Fruit fly (Drosophila melanogaster) whole organism, embryonic: Measurements from ENCODE around the gene Nrd1.
A peak's percentile ranks its signal among the peaks of the same experiment; 100 is the strongest.

Source experiments
- Atf-2 ChIP-seq: fragments of 200-800 bp; sonication (Bioruptor generic); optimal IDR thresholded peaks from 2 replicates; lab custom pipeline; 2016; ENCODE audit warnings: missing biosample characterization, missing genetic modification characterization
- CG10565 ChIP-seq: fragments of 200-800 bp; sonication (Bioruptor generic); optimal IDR thresholded peaks from 3 replicates; lab custom pipeline; 2016; ENCODE audit warnings: missing biosample characterization, mild to moderate bottlenecking, missing genetic modification characterization
- CG12391 ChIP-seq: fragments of 200-800 bp; sonication (Bioruptor generic); optimal IDR thresholded peaks from 3 replicates; lab custom pipeline; 2018; ENCODE audit warnings: missing biosample characterization, mild to moderate bottlenecking, missing genetic modification characterization, moderate library complexity
- CG12744 ChIP-seq: fragments of 200-800 bp; sonication (Bioruptor generic); optimal IDR thresholded peaks from 2 replicates; lab custom pipeline; 2016; ENCODE audit warnings: missing biosample characterization, missing genetic modification characterization
- CG12769 ChIP-seq: fragments of 200-800 bp; sonication (Bioruptor generic); optimal IDR thresholded peaks from 2 replicates; lab custom pipeline; 2019; ENCODE audit warnings: missing biosample characterization, mild to moderate bottlenecking, missing genetic modification characterization, moderate library complexity
- CG15011 ChIP-seq: fragments of 200-800 bp; sonication (Bioruptor generic); optimal IDR thresholded peaks from 3 replicates; lab custom pipeline; 2018; ENCODE audit warnings: missing biosample characterization, mild to moderate bottlenecking, missing genetic modification characterization
- CG15073 ChIP-seq: fragments of 200-800 bp; sonication (Bioruptor generic); optimal IDR thresholded peaks from 2 replicates; lab custom pipeline; 2016; ENCODE audit warnings: missing biosample characterization, missing genetic modification characterization
- CG17385 ChIP-seq: fragments of 200-800 bp; sonication (Bioruptor generic); optimal IDR thresholded peaks from 3 replicates; lab custom pipeline; 2018; ENCODE audit warnings: missing biosample characterization, mild to moderate bottlenecking, missing genetic modification characterization
- CG17802 ChIP-seq: fragments of 200-800 bp; sonication (Bioruptor generic); optimal IDR thresholded peaks from 2 replicates; lab custom pipeline; 2018; ENCODE audit warnings: missing biosample characterization, mild to moderate bottlenecking, missing genetic modification characterization, moderate library complexity
- CG30403 ChIP-seq: fragments of 200-800 bp; sonication (Bioruptor generic); optimal IDR thresholded peaks from 3 replicates; lab custom pipeline; 2016; ENCODE audit warnings: missing biosample characterization, missing genetic modification characterization
- CG31441 ChIP-seq: fragments of 200-800 bp; sonication (Bioruptor generic); IDR thresholded peaks from 2 replicates; pipeline ENCODE4 v1.3.6; 2022; ENCODE audit warnings: missing biosample characterization, missing genetic modification characterization
- CG3407 ChIP-seq: fragments of 200-800 bp; sonication (Bioruptor generic); optimal IDR thresholded peaks from 2 replicates; lab custom pipeline; 2018; ENCODE audit warnings: missing biosample characterization, mild to moderate bottlenecking, missing genetic modification characterization
- CG42726 ChIP-seq: fragments of 200-800 bp; sonication (Bioruptor generic); IDR thresholded peaks from 2 replicates; pipeline ENCODE4 v1.3.6; 2022; ENCODE audit warnings: missing biosample characterization, missing genetic modification characterization; ENCODE audit not compliant: partially characterized antibody
- CG5953 ChIP-seq: fragments of 200-800 bp; sonication (Bioruptor generic); IDR thresholded peaks from 2 replicates; pipeline ENCODE4 v1.3.6; 2022; ENCODE audit warnings: missing biosample characterization, missing genetic modification characterization
- CG7928 ChIP-seq: fragments of 200-800 bp; sonication (Bioruptor generic); optimal IDR thresholded peaks from 2 replicates; lab custom pipeline; 2017; ENCODE audit warnings: missing biosample characterization, mild to moderate bottlenecking, missing genetic modification characterization
- CG8388 ChIP-seq: fragments of 200-800 bp; sonication (Bioruptor generic); optimal IDR thresholded peaks from 2 replicates; lab custom pipeline; 2019; ENCODE audit warnings: missing biosample characterization, mild to moderate bottlenecking, missing genetic modification characterization, moderate library complexity
- CG8924 ChIP-seq: fragments of 200-800 bp; optimal IDR thresholded peaks from 3 replicates; lab custom pipeline; 2019; ENCODE audit warnings: missing biosample characterization, mild to moderate bottlenecking, missing genetic modification characterization, moderate library complexity
- D19A ChIP-seq: fragments of 200-800 bp; optimal IDR thresholded peaks from 3 replicates; lab custom pipeline; 2019; ENCODE audit warnings: missing biosample characterization, mild to moderate bottlenecking, missing genetic modification characterization, moderate library complexity
- Doc2 ChIP-seq: fragments of 200-800 bp; sonication (Bioruptor generic); IDR thresholded peaks from 2 replicates; pipeline ENCODE4 v1.3.6; 2022; ENCODE audit warnings: missing biosample characterization, missing genetic modification characterization
- Dp ChIP-seq: fragments of 200-800 bp; sonication (Bioruptor generic); optimal IDR thresholded peaks from 2 replicates; lab custom pipeline; 2018; ENCODE audit warnings: missing biosample characterization, mild to moderate bottlenecking, missing genetic modification characterization, moderate library complexity
- E2f2 ChIP-seq: fragments of 200-800 bp; sonication (Bioruptor generic); IDR thresholded peaks from 2 replicates; pipeline ENCODE4 v1.3.6; 2022; ENCODE audit warnings: missing biosample characterization, missing genetic modification characterization
- Gsc ChIP-seq: fragments of 200-800 bp; sonication (Bioruptor generic); IDR thresholded peaks from 2 replicates; pipeline ENCODE4 v1.3.6; 2022; ENCODE audit warnings: missing biosample characterization, missing genetic modification characterization
- Gug ChIP-seq: fragments of 200-800 bp; sonication (Bioruptor generic); IDR thresholded peaks from 4 replicates; pipeline ENCODE4 v1.3.6; 2022; ENCODE audit warnings: missing biosample characterization, missing genetic modification characterization
- HLHmδ ChIP-seq: fragments of 200-800 bp; sonication (Bioruptor generic); optimal IDR thresholded peaks from 2 replicates; lab custom pipeline; 2018; ENCODE audit warnings: missing biosample characterization, mild to moderate bottlenecking, missing genetic modification characterization, moderate library complexity
- Hsf ChIP-seq: fragments of 200-800 bp; sonication (Bioruptor generic); optimal IDR thresholded peaks from 3 replicates; lab custom pipeline; 2016; ENCODE audit warnings: missing biosample characterization, missing genetic modification characterization
- Lim3 ChIP-seq: fragments of 200-800 bp; sonication (Bioruptor generic); IDR thresholded peaks from 2 replicates; pipeline ENCODE4 v1.3.6; 2022; ENCODE audit warnings: missing biosample characterization, missing genetic modification characterization
- Mad ChIP-seq: fragments of 200-800 bp; sonication (Bioruptor generic); optimal IDR thresholded peaks from 2 replicates; lab custom pipeline; 2016; ENCODE audit warnings: missing biosample characterization, missing genetic modification characterization
- Mes4 ChIP-seq: fragments of 200-800 bp; sonication (Bioruptor generic); optimal IDR thresholded peaks from 2 replicates; lab custom pipeline; 2016; ENCODE audit warnings: missing biosample characterization, missing genetic modification characterization
- Rfx ChIP-seq: fragments of 200-800 bp; sonication (Bioruptor generic); IDR thresholded peaks from 2 replicates; pipeline ENCODE4 v1.3.6; 2022; ENCODE audit warnings: missing biosample characterization, missing genetic modification characterization
- Stat92E ChIP-seq, 3 experiments: fragments of >200 bp in 2 of 3; fragments of 200-800 bp in 1 of 3; sonication (Bioruptor generic) in 1 of 3; optimal IDR thresholded peaks; 2 replicates each; lab custom pipeline; 2017 to 2019; ENCODE audit warnings: missing biosample characterization in 3 of 3, missing genetic modification characterization in 3 of 3, mild to moderate bottlenecking in 1 of 3, moderate library complexity in 1 of 3
- Tbp ChIP-seq: fragments of >200 bp; optimal IDR thresholded peaks from 2 replicates; lab custom pipeline; 2018; ENCODE audit warnings: missing biosample characterization, missing genetic modification characterization
- aop ChIP-seq: fragments of 200-800 bp; sonication (Bioruptor generic); IDR thresholded peaks from 2 replicates; pipeline ENCODE4 v1.3.6; 2022; ENCODE audit warnings: missing biosample characterization, missing genetic modification characterization
- bbx ChIP-seq: fragments of 200-800 bp; sonication (Bioruptor generic); IDR thresholded peaks from 2 replicates; pipeline ENCODE4 v1.3.6; 2022; ENCODE audit warnings: missing biosample characterization, missing genetic modification characterization; ENCODE audit not compliant: partially characterized antibody
- dmrt11E ChIP-seq: fragments of 200-800 bp; sonication (Bioruptor generic); optimal IDR thresholded peaks from 3 replicates; lab custom pipeline; 2018; ENCODE audit warnings: missing biosample characterization, mild to moderate bottlenecking, missing genetic modification characterization, moderate library complexity
- dmrt99B ChIP-seq: fragments of 200-800 bp; sonication (Bioruptor generic); optimal IDR thresholded peaks from 2 replicates; lab custom pipeline; 2018; ENCODE audit warnings: missing biosample characterization, mild to moderate bottlenecking, missing genetic modification characterization, moderate library complexity
- dpn ChIP-seq, 2 experiments: fragments of 200-800 bp; sonication (Bioruptor generic); optimal IDR thresholded peaks; 3 replicates each; lab custom pipeline; 2016; ENCODE audit warnings: missing biosample characterization in 2 of 2, missing genetic modification characterization in 2 of 2
- esg ChIP-seq: fragments of 200-800 bp; sonication (Bioruptor generic); conservative IDR thresholded peaks from 2 replicates; pipeline ENCODE4 v1.3.6; 2022; ENCODE audit warnings: missing biosample characterization, missing genetic modification characterization
- ftz-f1 ChIP-seq: fragments of 200-800 bp; sonication (Bioruptor generic); optimal IDR thresholded peaks from 2 replicates; lab custom pipeline; 2016; ENCODE audit warnings: missing biosample characterization, missing genetic modification characterization
- gem ChIP-seq: fragments of 200-800 bp; sonication (Bioruptor generic); optimal IDR thresholded peaks from 2 replicates; lab custom pipeline; 2019; ENCODE audit warnings: missing biosample characterization, mild to moderate bottlenecking, missing genetic modification characterization, moderate library complexity
- grau ChIP-seq: fragments of 200-800 bp; optimal IDR thresholded peaks from 3 replicates; lab custom pipeline; 2019; ENCODE audit warnings: missing biosample characterization, mild to moderate bottlenecking, missing genetic modification characterization, moderate library complexity
- h ChIP-seq: fragments of >200 bp; optimal IDR thresholded peaks from 2 replicates; lab custom pipeline; 2017
- nom ChIP-seq: fragments of 200-800 bp; sonication (Bioruptor generic); optimal IDR thresholded peaks from 2 replicates; lab custom pipeline; 2017; ENCODE audit warnings: missing biosample characterization, missing genetic modification characterization, mild to moderate bottlenecking, moderate library complexity, missing genetic modification reagents
- ro ChIP-seq: fragments of 200-800 bp; sonication (Bioruptor generic); IDR thresholded peaks from 2 replicates; pipeline ENCODE4 v1.3.6; 2022; ENCODE audit warnings: missing biosample characterization, missing genetic modification characterization
- sob ChIP-seq: fragments of 200-800 bp; sonication (Bioruptor generic); IDR thresholded peaks from 2 replicates; pipeline ENCODE4 v1.3.6; 2022; ENCODE audit warnings: missing biosample characterization, missing genetic modification characterization
- tap ChIP-seq: fragments of 200-800 bp; optimal IDR thresholded peaks from 3 replicates; lab custom pipeline; 2019; ENCODE audit warnings: missing biosample characterization, mild to moderate bottlenecking, missing genetic modification characterization, moderate library complexity
- tin ChIP-seq: fragments of 200-800 bp; sonication (Bioruptor generic); optimal IDR thresholded peaks from 3 replicates; lab custom pipeline; 2016; ENCODE audit warnings: missing biosample characterization, missing genetic modification characterization
- tio ChIP-seq: fragments of 200-800 bp; sonication (Bioruptor generic); optimal IDR thresholded peaks from 2 replicates; lab custom pipeline; 2017; ENCODE audit warnings: missing biosample characterization, missing genetic modification characterization, inconsistent platforms
- toy ChIP-seq: fragments of 200-800 bp; sonication (Bioruptor generic); IDR thresholded peaks from 2 replicates; pipeline ENCODE4 v1.3.6; 2022; ENCODE audit warnings: missing biosample characterization, missing genetic modification characterization
- trh ChIP-seq: fragments of 200-800 bp; sonication (Bioruptor generic); optimal IDR thresholded peaks from 2 replicates; lab custom pipeline; 2016; ENCODE audit warnings: missing biosample characterization, missing genetic modification characterization
- usp ChIP-seq: fragments of >200 bp; optimal IDR thresholded peaks from 2 replicates; lab custom pipeline; 2017; ENCODE audit warnings: missing biosample characterization, missing genetic modification characterization

The Nrd1 gene

DNA sequence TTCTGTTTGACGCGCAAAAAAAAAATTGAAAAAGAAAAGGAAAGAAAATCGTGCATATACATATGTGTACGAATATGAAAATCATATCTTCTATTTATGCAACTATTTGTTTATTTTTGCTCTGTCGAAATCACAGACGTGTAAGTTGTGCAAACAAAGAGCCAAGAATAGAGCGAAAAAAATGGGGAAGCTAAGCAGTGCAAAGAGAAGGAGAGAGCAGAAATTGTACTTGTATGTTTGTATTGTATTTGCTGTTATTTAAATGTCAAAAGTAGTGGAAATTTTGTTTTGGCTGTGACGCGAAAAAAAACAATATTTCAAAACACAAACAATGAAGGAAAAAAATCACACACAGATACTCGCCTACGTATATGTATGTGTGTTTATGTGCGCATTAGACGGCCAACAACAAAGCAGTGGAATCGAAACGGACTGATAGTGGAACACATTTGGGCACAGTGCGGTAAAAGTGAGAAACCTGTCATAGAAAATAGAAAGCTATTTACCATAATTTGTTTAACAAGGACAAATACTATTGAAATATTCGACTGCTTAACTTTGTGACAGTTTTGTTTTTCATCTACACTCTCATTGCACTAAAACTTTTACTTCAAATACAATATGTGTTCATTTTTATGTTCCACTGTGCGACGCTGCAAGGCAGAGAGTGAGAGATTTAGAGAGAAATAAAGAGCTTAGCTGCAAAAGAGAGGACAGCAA, 50.5 kb downstream of the Nrd1 start (continued):
- TF ChIP-seq CG8388 (GFP tag; lab: Kevin White, UChicago) (peak; percentile 98), D19A (tag; lab: Kevin White, UChicago) (peak; percentile 90), Mes4 (GFP tag; lab: Kevin White, UChicago) (peak; percentile 95), bbx (peak; percentile 36; the same call in 1 of the 2 replicates), CG12391 (tag; lab: Kevin White, UChicago) (peak; percentile 96), CG3407 (peak; percentile 92), CG31441 (GFP tag; lab: Robert Waterston, UW) (peak; percentile 95), nom (GFP tag; lab: Kevin White, UChicago) (peak; percentile 66), dmrt11E (peak; percentile 94), usp (GFP tag; lab: Kevin White, UChicago) (no peak), ftz-f1 (GFP tag; lab: Kevin White, UChicago) (peak; percentile 10), sob (GFP tag; lab: Robert Waterston, UW) (peak; percentile 94), CG12744 (peak; percentile 91), CG42726 (GFP tag; lab: Robert Waterston, UW) (no peak), Mad (GFP tag; lab: Kevin White, UChicago) (peak; percentile 94), CG8924 (tag; lab: Kevin White, UChicago) (peak; percentile 96), tio (GFP tag; lab: Kevin White, UChicago) (peak; percentile 89), Lim3 (GFP tag; lab: Robert Waterston, UW) (peak; percentile 73; the same call in 1 of the 2 replicates), Atf-2 (GFP tag; lab: Kevin White, UChicago) (peak; percentile 96), grau (tag; lab: Kevin White, UChicago) (peak; percentile 94), Tbp (GFP tag; lab: Kevin White, UChicago) (no peak), h (lab: Kevin White, UChicago) (no peak), Rfx (GFP tag; lab: Robert Waterston, UW) (peak; percentile 92), CG30403 (GFP tag; lab: Kevin White, UChicago) (peak; percentile 94), CG10565 (GFP tag; lab: Kevin White, UChicago) (peak; percentile 77), E2f2 (GFP tag; lab: Robert Waterston, UW) (peak; percentile 81), CG5953 (GFP tag; lab: Robert Waterston, UW) (peak; percentile 91), Dp (GFP tag; lab: Kevin White, UChicago) (peak; percentile 8), ro (GFP tag; lab: Robert Waterston, UW) (peak; percentile 79), Stat92E (GFP tag; optimal IDR thresholded peaks at IDR 0.05; lab: Kevin White, UChicago) (peak in 1 of 3 experiments; percentile 71), HLHmδ (no peak), Gsc (GFP tag; lab: Robert Waterston, UW) (peak; percentile 79; the same call in 1 of the 2 replicates), CG17802 (tag; lab: Kevin White, UChicago) (peak; percentile 69), CG15011 (GFP tag; lab: Kevin White, UChicago) (peak; percentile 87), CG15073 (GFP tag; lab: Kevin White, UChicago) (peak; percentile 75), CG7928 (peak; percentile 48), tap (tag; lab: Kevin White, UChicago) (peak; percentile 94), CG17385 (GFP tag; lab: Kevin White, UChicago) (peak; percentile 87), dmrt99B (tag; lab: Kevin White, UChicago) (peak; percentile 97), Doc2 (GFP tag; lab: Robert Waterston, UW) (peak; percentile 72), trh (peak; percentile 77), Hsf (GFP tag; lab: Kevin White, UChicago) (peak; percentile 95), gem (tag; lab: Kevin White, UChicago) (peak; percentile 97), toy (GFP tag; lab: Robert Waterston, UW) (peak; percentile 80), esg (peak; percentile 92), aop (GFP tag; lab: Robert Waterston, UW) (0 out of 2 replicates have a peak, but pooled peaks have one; percentile 6), dpn (GFP tag; optimal IDR thresholded peaks at IDR 0.05; lab: Kevin White, UChicago) (peak; percentile 95 to 96), CG12769 (peak; percentile 96), tin (peak; percentile 91), Gug (peak; percentile 89)
